Worm (Caenorhabditis elegans) whole organism, L3 larva: ENCODE results near the gene ZC204.6.
"Not testable (repeated sequence)": the region's sequence is repeated elsewhere in the genome, so short reads cannot be mapped to it uniquely, and the experiment has no call there.

Experiments used
- egl-27 ChIP-seq: sonication (generic microtip); optimal IDR thresholded peaks from 4 replicates; lab custom pipeline; 2017; ENCODE audit warnings: missing biosample characterization, missing genetic modification reagents, missing genetic modification characterization
- elt-2 ChIP-seq: sonication (generic microtip); optimal IDR thresholded peaks from 2 replicates; lab custom pipeline; 2016; ENCODE audit warnings: missing genetic modification reagents, mild to moderate bottlenecking, missing genetic modification characterization, missing compliant biosample characterization
- skn-1 ChIP-seq: fragments of 150-350 bp; optimal IDR thresholded peaks from 2 replicates; lab custom pipeline; 2014; ENCODE audit warnings: missing biosample characterization, missing genetic modification characterization

DNA sequence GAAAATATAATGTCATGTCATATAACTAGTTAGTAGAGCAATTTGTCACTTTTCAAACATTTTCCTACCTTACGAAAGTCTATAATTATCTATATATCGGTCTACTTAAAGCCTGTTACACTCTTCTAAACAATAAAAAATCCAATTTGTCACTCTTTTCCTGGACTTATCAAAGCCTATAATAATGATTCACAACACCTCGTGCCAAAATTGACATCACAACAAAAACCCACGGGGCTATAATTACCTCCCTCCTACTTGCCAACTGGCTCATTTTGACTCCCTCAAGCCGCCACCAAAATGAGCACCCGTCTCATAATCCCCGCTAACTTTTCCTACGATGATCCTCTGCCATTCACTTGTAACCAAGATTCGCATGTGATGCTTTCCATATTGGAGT is 8.2 kb downstream of the ZC204.6 start, which contains the start of gene srg-20:
- not testable (repeated sequence) for TF ChIP-seq skn-1 (tag; lab: Kevin White, UChicago); elt-2; egl-27 (tag; lab: Kevin White, UChicago)
